Fruit fly (Drosophila melanogaster): Measurements from ENCODE around the gene CCT6.

The CCT6 gene

DNA sequence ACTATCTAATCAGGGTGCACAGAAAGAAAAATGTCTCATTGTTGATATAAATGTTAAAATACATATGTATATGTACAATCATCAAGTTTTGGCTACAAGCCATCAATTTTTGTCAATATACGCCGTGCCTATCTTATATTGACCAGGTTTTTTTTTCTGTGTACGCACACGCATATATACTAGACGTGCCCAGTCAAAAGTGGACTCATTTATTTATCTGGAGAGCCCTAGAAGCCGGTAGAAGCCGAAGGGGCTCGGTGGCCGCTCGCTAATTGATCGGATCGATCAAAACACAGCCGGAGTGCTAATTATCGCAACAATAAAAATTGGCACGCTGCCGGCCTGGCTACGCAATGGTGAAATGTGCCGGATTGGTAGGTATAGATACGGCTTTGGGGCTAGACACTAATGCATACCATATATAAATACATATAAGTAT, 6.1 kb upstream of the CCT6 start (continued):
- peak; percentile 31; the same call in 1 of the 2 replicates for TF ChIP-seq dati (GFP tag; IDR thresholded peaks at IDR 0.05)
- peak; percentile 64 for TF ChIP-seq CG11247 (GFP tag; IDR thresholded peaks at IDR 0.05)
- TF ChIP-seq CG6791 (GFP tag; IDR thresholded peaks at IDR 0.05; ENCODE audit: partially characterized antibody) = no peak
- no peak for TF ChIP-seq CTCF (GFP tag; optimal IDR thresholded peaks at IDR 0.05)
- TF ChIP-seq cas (GFP tag; IDR thresholded peaks at IDR 0.05) = peak; percentile 73
- no peak for TF ChIP-seq Dref (GFP tag; IDR thresholded peaks at IDR 0.05)
- TF ChIP-seq CG6683 (GFP tag; optimal IDR thresholded peaks at IDR 0.05) = peak; percentile 63
- peak; percentile 62 for TF ChIP-seq odd (GFP tag; optimal IDR thresholded peaks at IDR 0.05)
- TF ChIP-seq CG32532 (GFP tag; IDR thresholded peaks at IDR 0.05) = peak; percentile 89
- no peak for TF ChIP-seq disco-r (GFP tag; optimal IDR thresholded peaks at IDR 0.05)
- TF ChIP-seq CG4707 (GFP tag; optimal IDR thresholded peaks at IDR 0.05) = peak; percentile 14
- peak; percentile 66 for TF ChIP-seq ems (GFP tag; optimal IDR thresholded peaks at IDR 0.05)
- no peak for TF ChIP-seq CG42726 (GFP tag; IDR thresholded peaks at IDR 0.05; ENCODE audit: partially characterized antibody)
- no peak for TF ChIP-seq Atf3 (GFP tag; optimal IDR thresholded peaks at IDR 0.05)
- TF ChIP-seq sens-2 (GFP tag; IDR thresholded peaks at IDR 0.05) = peak; percentile 40; the same call in 1 of the 2 replicates
- no peak for TF ChIP-seq h (optimal IDR thresholded peaks at IDR 0.05)
- TF ChIP-seq CG33213 (GFP tag; optimal IDR thresholded peaks at IDR 0.05) = peak; percentile 28
- peak; percentile 44 for TF ChIP-seq CG8281 (tag; optimal IDR thresholded peaks at IDR 0.05)
- TF ChIP-seq CG11695 (GFP tag; IDR thresholded peaks at IDR 0.05) = peak; percentile 68; the same call in 2 of the 3 replicates
- peak; percentile 67 for TF ChIP-seq CG12071 (GFP tag; optimal IDR thresholded peaks at IDR 0.05)
- no peak for TF ChIP-seq br (optimal IDR thresholded peaks at IDR 0.05)
- TF ChIP-seq tll (GFP tag; optimal IDR thresholded peaks at IDR 0.05) = no peak
- TF ChIP-seq Lpt (GFP tag; optimal IDR thresholded peaks at IDR 0.05) = no peak
- no peak for TF ChIP-seq lov (optimal IDR thresholded peaks at IDR 0.05)
- no peak for TF ChIP-seq lov (GFP tag; IDR thresholded peaks at IDR 0.05)
- TF ChIP-seq CG8478 (optimal IDR thresholded peaks at IDR 0.05) = no peak
- peak; percentile 76 for TF ChIP-seq B-H2 (GFP tag; optimal IDR thresholded peaks at IDR 0.05)
- TF ChIP-seq CG12155 (GFP tag; optimal IDR thresholded peaks at IDR 0.05) = peak; percentile 41
- TF ChIP-seq NC2β (GFP tag; optimal IDR thresholded peaks at IDR 0.05) = peak; percentile 45
- TF ChIP-seq TFAM (GFP tag; optimal IDR thresholded peaks at IDR 0.05) = no peak
- TF ChIP-seq eyg (GFP tag; optimal IDR thresholded peaks at IDR 0.05) = no peak
- peak; percentile 68 for TF ChIP-seq kay (GFP tag; optimal IDR thresholded peaks at IDR 0.05)
- peak; percentile 54 to 65 for TF ChIP-seq dpn (GFP tag; optimal IDR thresholded peaks at IDR 0.05)
- no peak for TF ChIP-seq CG15696 (tag; optimal IDR thresholded peaks at IDR 0.05)
- TF ChIP-seq CG7556 (GFP tag; optimal IDR thresholded peaks at IDR 0.05) = peak; percentile 66
- TF ChIP-seq ci (GFP tag; IDR thresholded peaks at IDR 0.05) = peak; percentile 85
- TF ChIP-seq scrt (GFP tag; optimal IDR thresholded peaks at IDR 0.05) = peak; percentile 74
- peak; percentile 30 for TF ChIP-seq CG12942 (GFP tag; optimal IDR thresholded peaks at IDR 0.05)
- TF ChIP-seq dysf (GFP tag; IDR thresholded peaks at IDR 0.05) = peak; percentile 83
- TF ChIP-seq CG6654 (GFP tag; optimal IDR thresholded peaks at IDR 0.05) = no peak
- TF ChIP-seq CG17568 (GFP tag; optimal IDR thresholded peaks at IDR 0.05) = no peak
- peak; percentile 87 for TF ChIP-seq CG12769 (tag; optimal IDR thresholded peaks at IDR 0.05)
- TF ChIP-seq Antp (GFP tag; optimal IDR thresholded peaks at IDR 0.05) = peak; percentile 44
- TF ChIP-seq Dbx (GFP tag; IDR thresholded peaks at IDR 0.05) = peak; percentile 88
- TF ChIP-seq nerfin-1 (tag; optimal IDR thresholded peaks at IDR 0.05) = peak; percentile 19
- peak; percentile 82 for TF ChIP-seq CG11456 (GFP tag; IDR thresholded peaks at IDR 0.05)
- TF ChIP-seq CG18262 (tag; optimal IDR thresholded peaks at IDR 0.05) = peak; percentile 53
- peak; percentile 69 for TF ChIP-seq CG9817 (tag; optimal IDR thresholded peaks at IDR 0.05)
- peak; percentile 63 for TF ChIP-seq Chrac-16 (GFP tag; optimal IDR thresholded peaks at IDR 0.05)
- no peak for TF ChIP-seq jing (GFP tag; optimal IDR thresholded peaks at IDR 0.05)
- peak; percentile 22 for TF ChIP-seq crc (GFP tag; optimal IDR thresholded peaks at IDR 0.05)
- peak; percentile 55 for TF ChIP-seq ttk (GFP tag; IDR thresholded peaks at IDR 0.05)
- peak; percentile 62; the same call in 1 of the 2 replicates for TF ChIP-seq CG31441 (GFP tag; IDR thresholded peaks at IDR 0.05)

Measured in whole organism, embryonic.